Fruit fly (Drosophila melanogaster) Kc167 (cell line): Measurements from ENCODE around the gene Cp38.

Experiments
- Myc ChIP-seq: fragments of >200 bp; optimal IDR thresholded peaks from 2 replicates; lab custom pipeline; 2017; ENCODE audit warnings: missing external identifiers
- Sin3A ChIP-seq: fragments of >200 bp; optimal IDR thresholded peaks from 2 replicates; lab custom pipeline; 2018; ENCODE audit warnings: missing external identifiers
- h ChIP-seq: fragments of >200 bp; optimal IDR thresholded peaks from 3 replicates; lab custom pipeline; 2018; ENCODE audit warnings: missing external identifiers
- psq ChIP-seq: fragments of >200 bp; optimal IDR thresholded peaks from 2 replicates; lab custom pipeline; 2017; ENCODE audit warnings: missing external identifiers
- ttk ChIP-seq: sonication (Bioruptor generic); optimal IDR thresholded peaks from 2 replicates; lab custom pipeline; 2017; ENCODE audit warnings: missing external identifiers

DNA sequence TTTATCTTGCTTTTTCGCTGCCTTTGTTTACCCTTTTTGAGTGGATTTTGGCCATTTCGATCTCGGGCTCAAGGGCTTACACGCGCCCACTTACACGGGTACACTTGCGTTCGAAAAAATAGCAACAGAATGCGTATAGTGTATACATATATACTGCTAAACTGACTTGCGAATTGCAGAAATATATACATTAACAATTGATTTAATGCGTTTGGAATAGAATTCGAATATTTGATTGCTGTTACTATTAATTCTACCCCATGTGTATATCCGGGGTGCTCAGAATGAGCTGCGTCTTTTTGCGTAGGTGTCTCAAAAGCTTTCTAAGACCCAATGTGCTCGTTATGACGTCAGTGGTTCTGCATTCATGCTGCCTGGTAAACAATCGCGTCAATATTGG lies 11.8 kb downstream of the Cp38 start:
- TF ChIP-seq psq (lab: Kevin White, UChicago) (no peak), h (lab: Kevin White, UChicago) (no peak), Myc (lab: Kevin White, UChicago) (no peak), ttk (lab: Kevin White, UChicago) (no peak), Sin3A (lab: Kevin White, UChicago) (no peak)
